8 worm cellular contexts compared by ENCODE assay signal in the genomic region with DNA sequence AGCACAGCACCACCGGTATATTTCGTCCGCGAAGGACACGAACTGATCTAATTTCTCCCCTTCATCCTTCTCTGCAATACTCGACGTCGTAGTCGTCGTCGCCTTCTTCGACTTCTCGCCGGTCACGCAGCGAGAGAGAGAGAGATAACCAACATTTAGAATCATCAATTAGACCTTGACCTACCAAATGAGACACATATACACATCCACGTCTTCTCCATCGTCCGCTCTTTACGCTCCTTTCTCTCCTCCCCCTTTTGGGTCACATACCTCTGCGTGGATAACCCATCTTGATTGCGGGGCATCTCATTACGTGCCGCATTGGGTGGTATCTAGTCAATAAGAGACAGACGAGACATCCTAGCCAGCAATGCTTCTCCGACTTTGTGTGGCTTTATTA.
TF ChIP-seq lines count a peak whose summit lies in the region.

A gene (plus strand): TSS at position 194 of the 400 bp plus-strand sequence.

TF ChIP-seq in whole organism, L1 larva, 84 proteins besides CTCF, POLR2A, EP300 and RAD21:
- TF ChIP-seq C34B4.2 (tag; optimal IDR thresholded peaks at IDR 0.05; lab: Kevin White, UChicago) (no peak), lin-14 (GFP tag; optimal IDR thresholded peaks at IDR 0.05; lab: Kevin White, UChicago) (peak; percentile 39), elt-3 (tag; optimal IDR thresholded peaks at IDR 0.05; lab: Kevin White, UChicago) (peak in 1 of 6 experiments; percentile 15), mep-1 (tag; optimal IDR thresholded peaks at IDR 0.05; lab: Kevin White, UChicago) (peak; percentile 32), nhr-85 (tag; lab: Kevin White, UChicago) (peak; percentile 72), ama-1 (optimal IDR thresholded peaks at IDR 0.05; lab: Kevin White, UChicago) (no peak), blmp-1 (tag; optimal IDR thresholded peaks at IDR 0.05; lab: Kevin White, UChicago) (peak; percentile 91)

TF ChIP-seq in whole organism, L2 larva, 48 proteins besides CTCF, POLR2A, EP300 and RAD21 (continues in another document):
- TF ChIP-seq mbf-1 (tag; optimal IDR thresholded peaks at IDR 0.05; lab: Kevin White, UChicago) (no peak), mdl-1 (tag; optimal IDR thresholded peaks at IDR 0.05; lab: Kevin White, UChicago) (no peak), nhr-11 (tag; optimal IDR thresholded peaks at IDR 0.05; lab: Kevin White, UChicago) (no peak), nhr-129 (tag; optimal IDR thresholded peaks at IDR 0.05; lab: Kevin White, UChicago) (no peak), ceh-16 (tag; optimal IDR thresholded peaks at IDR 0.05; lab: Kevin White, UChicago) (peak; percentile 60), nhr-12 (tag; optimal IDR thresholded peaks at IDR 0.05; lab: Kevin White, UChicago) (no peak), zag-1 (tag; optimal IDR thresholded peaks at IDR 0.05; lab: Kevin White, UChicago) (no peak), elt-1 (tag; optimal IDR thresholded peaks at IDR 0.05; lab: Kevin White, UChicago) (peak; percentile 22), nhr-21 (tag; optimal IDR thresholded peaks at IDR 0.05; lab: Kevin White, UChicago) (peak; percentile 64), unc-55 (GFP tag; optimal IDR thresholded peaks at IDR 0.05; lab: Kevin White, UChicago) (no peak), ztf-11 (tag; optimal IDR thresholded peaks at IDR 0.05; lab: Kevin White, UChicago) (no peak), sma-3 (GFP tag; optimal IDR thresholded peaks at IDR 0.05; lab: Kevin White, UChicago) (peak; percentile 7)

TF ChIP-seq in whole organism, L3 larva, 47 proteins besides CTCF, POLR2A, EP300 and RAD21:
- peak; percentile 10 for TF ChIP-seq elt-1 (tag; optimal IDR thresholded peaks at IDR 0.05; lab: Kevin White, UChicago)
- TF ChIP-seq elt-3 (tag; optimal IDR thresholded peaks at IDR 0.05; lab: Kevin White, UChicago), result peak in 1 of 3 experiments; percentile 55
- peak; percentile 58 for TF ChIP-seq nhr-43 (tag; optimal IDR thresholded peaks at IDR 0.05; lab: Kevin White, UChicago; ENCODE audit: poor library complexity, severe bottlenecking)
- TF ChIP-seq nhr-23 (tag; optimal IDR thresholded peaks at IDR 0.05; lab: Kevin White, UChicago), result peak; percentile 90
- peak; percentile 84 for TF ChIP-seq nhr-25 (tag; optimal IDR thresholded peaks at IDR 0.05; lab: Kevin White, UChicago)
- no peak for TF ChIP-seq elt-2 (tag; optimal IDR thresholded peaks at IDR 0.05; lab: Kevin White, UChicago)
- no peak for TF ChIP-seq ceh-28 (tag; optimal IDR thresholded peaks at IDR 0.05; lab: Kevin White, UChicago)

TF ChIP-seq in whole organism, L4 larva, 104 proteins besides CTCF, POLR2A, EP300 and RAD21:
- TF ChIP-seq Y105C5A.15 (GFP tag; IDR thresholded peaks at IDR 0.05; lab: Robert Waterston, UW) (no peak), hlh-11 (tag; optimal IDR thresholded peaks at IDR 0.05; lab: Kevin White, UChicago) (peak; percentile 26), nhr-25 (tag; optimal IDR thresholded peaks at IDR 0.05; lab: Kevin White, UChicago; ENCODE audit: borderline replicate concordance, insufficient read depth) (peak; percentile 69), spr-3 (GFP tag; optimal IDR thresholded peaks at IDR 0.05; lab: Kevin White, UChicago) (no peak), mxl-3 (GFP tag; optimal IDR thresholded peaks at IDR 0.05; lab: Kevin White, UChicago) (peak; percentile 57)

TF ChIP-seq in whole organism, early embryonic, 17 proteins besides CTCF, POLR2A, EP300 and RAD21:
- TF ChIP-seq tra-4 (tag; optimal IDR thresholded peaks at IDR 0.05; lab: Kevin White, UChicago) (no peak), sea-1 (GFP tag; conservative IDR thresholded peaks at IDR 0.05; lab: Robert Waterston, UW) (no peak), hmbx-1 (tag; optimal IDR thresholded peaks at IDR 0.05; lab: Kevin White, UChicago) (no peak), flt-1 (GFP tag; IDR thresholded peaks at IDR 0.05; lab: Robert Waterston, UW) (0 out of 2 replicates have a peak, but pooled peaks have one; percentile 6), B0310.2 (tag; optimal IDR thresholded peaks at IDR 0.05; lab: Kevin White, UChicago) (no peak), hmg-4 (GFP tag; optimal IDR thresholded peaks at IDR 0.05; lab: Kevin White, UChicago) (no peak), aly-1 (tag; optimal IDR thresholded peaks at IDR 0.05; lab: Kevin White, UChicago) (peak; percentile 55)

TF ChIP-seq in whole organism, late embryonic, 69 proteins besides CTCF, POLR2A, EP300 and RAD21 (continues in another document):
- TF ChIP-seq nhr-11 (tag; optimal IDR thresholded peaks at IDR 0.05; lab: Kevin White, UChicago), result no peak
- no peak for TF ChIP-seq pag-3 (tag; optimal IDR thresholded peaks at IDR 0.05; lab: Kevin White, UChicago; ENCODE audit: borderline replicate concordance)
- no peak for TF ChIP-seq pax-1 (tag; optimal IDR thresholded peaks at IDR 0.05; lab: Kevin White, UChicago)
- no peak for TF ChIP-seq ceh-18 (tag; optimal IDR thresholded peaks at IDR 0.05; lab: Kevin White, UChicago)
- peak; percentile 45 for TF ChIP-seq rnt-1 (tag; optimal IDR thresholded peaks at IDR 0.05; lab: Kevin White, UChicago)
- TF ChIP-seq syd-9 (tag; optimal IDR thresholded peaks at IDR 0.05; lab: Kevin White, UChicago), result no peak
- no peak for TF ChIP-seq C38D4.7 (GFP tag; optimal IDR thresholded peaks at IDR 0.05; lab: Kevin White, UChicago)
- TF ChIP-seq sox-4 (tag; optimal IDR thresholded peaks at IDR 0.05; lab: Kevin White, UChicago), result no peak
- no peak for TF ChIP-seq ceh-6 (GFP tag; optimal IDR thresholded peaks at IDR 0.05; lab: Kevin White, UChicago)
- TF ChIP-seq ztf-16 (tag; optimal IDR thresholded peaks at IDR 0.05; lab: Kevin White, UChicago), result no peak
- TF ChIP-seq ref-2 (tag; optimal IDR thresholded peaks at IDR 0.05; lab: Kevin White, UChicago), result peak; percentile 56
- no peak for TF ChIP-seq F13H6.1 (tag; optimal IDR thresholded peaks at IDR 0.05; lab: Kevin White, UChicago)
- no peak for TF ChIP-seq hlh-6 (tag; optimal IDR thresholded peaks at IDR 0.05; lab: Kevin White, UChicago)
- TF ChIP-seq sdc-2 (tag; optimal IDR thresholded peaks at IDR 0.05; lab: Kevin White, UChicago), result no peak
- no peak for TF ChIP-seq che-1 (tag; optimal IDR thresholded peaks at IDR 0.05; lab: Kevin White, UChicago)
- TF ChIP-seq fax-1 (tag; optimal IDR thresholded peaks at IDR 0.05; lab: Kevin White, UChicago), result no peak
- TF ChIP-seq ceh-24 (tag; optimal IDR thresholded peaks at IDR 0.05; lab: Kevin White, UChicago), result no peak
- TF ChIP-seq K02D7.2 (tag; optimal IDR thresholded peaks at IDR 0.05; lab: Kevin White, UChicago), result no peak

TF ChIP-seq in whole organism, mixed stage, embryonic, 35 proteins besides CTCF, POLR2A, EP300 and RAD21:
- TF ChIP-seq bed-3 (GFP tag; optimal IDR thresholded peaks at IDR 0.05; lab: Kevin White, UChicago) (no peak), hlh-1 (tag; optimal IDR thresholded peaks at IDR 0.05; lab: Kevin White, UChicago) (no peak), ceh-83 (GFP tag; optimal IDR thresholded peaks at IDR 0.05; lab: Kevin White, UChicago) (peak; percentile 27), elt-1 (tag; optimal IDR thresholded peaks at IDR 0.05; lab: Kevin White, UChicago; ENCODE audit: borderline replicate concordance, insufficient read depth) (peak; percentile 84), ham-2 (GFP tag; optimal IDR thresholded peaks at IDR 0.05; lab: Kevin White, UChicago) (peak; percentile 89), unc-39 (tag; optimal IDR thresholded peaks at IDR 0.05; lab: Kevin White, UChicago) (no peak), M03D4.4 (tag; optimal IDR thresholded peaks at IDR 0.05; lab: Kevin White, UChicago) (no peak), mep-1 (tag; optimal IDR thresholded peaks at IDR 0.05; lab: Kevin White, UChicago) (no peak), nhr-2 (tag; optimal IDR thresholded peaks at IDR 0.05; lab: Kevin White, UChicago) (peak; percentile 27), cnd-1 (tag; optimal IDR thresholded peaks at IDR 0.05; lab: Kevin White, UChicago) (peak; percentile 2)

TF ChIP-seq in whole organism, young adult, 124 proteins besides CTCF, POLR2A, EP300 and RAD21:
- TF ChIP-seq zfh-2 (GFP tag; conservative IDR thresholded peaks at IDR 0.05; lab: Robert Waterston, UW), result peak; percentile 36; the same call in 1 of the 2 replicates
- no peak for TF ChIP-seq F57A8.1 (GFP tag; optimal IDR thresholded peaks at IDR 0.05; lab: Kevin White, UChicago)
TF ChIP-seq in whole organism, young adult: peak in this region for 1.
